Worm (Caenorhabditis elegans) whole organism, L4 larva: ENCODE data around the gene C33A12.4.

Source experiments
- Y48G9A.11 ChIP-seq: fragments of 200-800 bp; sonication (Bioruptor generic); IDR thresholded peaks from 2 replicates; pipeline ENCODE4 v1.3.6; 2022; ENCODE audit warnings: missing genetic modification reagents, missing genetic modification characterization, missing compliant biosample characterization
- ceh-82 ChIP-seq: sonication (generic microtip); optimal IDR thresholded peaks from 2 replicates; lab custom pipeline; 2017; ENCODE audit warnings: missing biosample characterization, missing genetic modification characterization
- ces-1 ChIP-seq: fragments of 150-350 bp; sonication (generic microtip); optimal IDR thresholded peaks from 4 replicates; lab custom pipeline; 2014; ENCODE audit warnings: missing biosample characterization, missing genetic modification reagents, missing genetic modification characterization
- daf-8 ChIP-seq: fragments of 200-800 bp; sonication (Bioruptor generic); IDR thresholded peaks from 2 replicates; pipeline ENCODE4 v1.3.6; 2022; ENCODE audit warnings: missing genetic modification characterization, missing compliant biosample characterization
- dpl-1 ChIP-seq: fragments of 150-350 bp; optimal IDR thresholded peaks from 2 replicates; lab custom pipeline; 2014; ENCODE audit warnings: missing biosample characterization, missing genetic modification reagents, missing genetic modification characterization
- duxl-1 ChIP-seq: sonication (generic microtip); optimal IDR thresholded peaks from 2 replicates; lab custom pipeline; 2016; ENCODE audit warnings: mild to moderate bottlenecking, missing genetic modification characterization, moderate library complexity, missing compliant biosample characterization; ENCODE audit not compliant: poor library complexity
- hlh-11 ChIP-seq: fragments of 200-800 bp; sonication (Bioruptor generic); optimal IDR thresholded peaks from 2 replicates; lab custom pipeline; 2018; ENCODE audit warnings: mild to moderate bottlenecking, missing genetic modification characterization, missing compliant biosample characterization
- lin-13 ChIP-seq: fragments of 150-350 bp; optimal IDR thresholded peaks from 2 replicates; lab custom pipeline; 2014; ENCODE audit warnings: missing biosample characterization, missing genetic modification reagents, missing genetic modification characterization
- nhr-42 ChIP-seq: fragments of 200-800 bp; sonication (Bioruptor generic); IDR thresholded peaks from 2 replicates; pipeline ENCODE4 v1.3.6; 2022; ENCODE audit warnings: missing genetic modification characterization, missing compliant biosample characterization
- nhr-76 ChIP-seq: fragments of 150-350 bp; optimal IDR thresholded peaks from 2 replicates; lab custom pipeline; 2014; ENCODE audit warnings: missing biosample characterization, missing genetic modification characterization
- skn-1 ChIP-seq: fragments of 150-350 bp; optimal IDR thresholded peaks from 2 replicates; lab custom pipeline; 2014; ENCODE audit warnings: missing biosample characterization, missing genetic modification characterization
- unc-62 ChIP-seq, 3 experiments: fragments of 150-350 bp in 1 of 3; sonication (generic microtip); optimal IDR thresholded peaks in 2 of 3; peaks in 1 of 3; 1 replicate in 1 of 3; 2 replicates in 2 of 3; lab custom pipeline; 2014 to 2017; ENCODE audit warnings: missing biosample characterization in 3 of 3, missing genetic modification characterization in 3 of 3, missing genetic modification reagents in 3 of 3, missing genotype in 1 of 3

DNA sequence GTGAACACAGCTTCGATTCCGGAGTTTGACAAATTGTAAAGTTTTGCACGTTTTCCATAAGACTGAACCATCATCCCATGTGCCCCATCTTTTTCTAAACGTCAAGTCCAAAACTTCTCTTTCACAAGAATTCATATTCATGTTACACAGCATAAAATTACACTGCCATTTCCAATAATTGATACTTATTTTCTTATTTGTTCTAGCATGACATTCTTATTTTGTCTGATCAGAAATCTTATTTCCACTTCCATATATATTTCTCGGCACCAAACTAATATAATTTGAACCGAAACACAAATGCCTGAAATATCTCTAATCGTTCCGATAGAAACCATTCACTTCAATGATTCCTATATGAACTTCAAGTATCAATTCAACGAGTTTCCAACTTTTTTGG is 24.4 kb downstream of the C33A12.4 start, which contains the start of gene sru-2:
- TF ChIP-seq lin-13 (GFP tag; lab: Kevin White, UChicago) (no peak), unc-62 (GFP tag; optimal IDR thresholded peaks at IDR 0.05 in 1 of 2; lab: Kevin White, UChicago) (no peak), unc-62 (tag; optimal IDR thresholded peaks at IDR 0.05; lab: Kevin White, UChicago) (no peak), duxl-1 (tag; lab: Kevin White, UChicago) (no peak), daf-8 (no peak), hlh-11 (tag; lab: Kevin White, UChicago) (no peak), ces-1 (no peak), nhr-42 (GFP tag; lab: Robert Waterston, UW) (no peak), Y48G9A.11 (no peak), nhr-76 (no peak), ceh-82 (no peak), skn-1 (tag; lab: Kevin White, UChicago) (no peak), dpl-1 (GFP tag; lab: Kevin White, UChicago) (no peak)
